Worm (Caenorhabditis elegans) whole organism, young adult: ENCODE data around the gene lron-13.

Experiments
- F52B5.7 ChIP-seq: sonication (generic microtip); optimal IDR thresholded peaks from 2 replicates; lab custom pipeline; 2016; ENCODE audit warnings: mild to moderate bottlenecking, missing genetic modification characterization, missing compliant biosample characterization
- T26A5.8 ChIP-seq: sonication (generic microtip); optimal IDR thresholded peaks from 2 replicates; lab custom pipeline; 2016; ENCODE audit warnings: missing genetic modification characterization, missing compliant biosample characterization
- ceh-40 ChIP-seq: fragments of 200-800 bp; sonication (Bioruptor generic); IDR thresholded peaks from 2 replicates; pipeline ENCODE4 v1.3.6; 2022; ENCODE audit warnings: missing genetic modification characterization, missing compliant biosample characterization
- dpff-1 ChIP-seq: sonication (generic microtip); optimal IDR thresholded peaks from 2 replicates; lab custom pipeline; 2017; ENCODE audit warnings: mild to moderate bottlenecking, missing genetic modification characterization, missing compliant biosample characterization
- dpl-1 ChIP-seq: fragments of 150-350 bp; optimal IDR thresholded peaks from 2 replicates; lab custom pipeline; 2014; ENCODE audit warnings: missing biosample characterization, missing genetic modification reagents, missing genetic modification characterization
- hmg-20 ChIP-seq: fragments of 200-800 bp; sonication (Bioruptor generic); IDR thresholded peaks from 2 replicates; pipeline ENCODE4 v1.3.6; 2022; ENCODE audit warnings: missing genetic modification reagents, missing genetic modification characterization, missing compliant biosample characterization
- lin-35 ChIP-seq, 3 experiments: fragments of 150-350 bp in 2 of 3; sonication (generic microtip) in 1 of 3; optimal IDR thresholded peaks; 2 replicates each; lab custom pipeline; 2014 to 2018; ENCODE audit warnings: missing biosample characterization in 3 of 3, missing genetic modification characterization in 3 of 3, missing genetic modification reagents in 3 of 3
- mxl-1 ChIP-seq: sonication (generic microtip); optimal IDR thresholded peaks from 2 replicates; lab custom pipeline; 2016; ENCODE audit warnings: missing genetic modification characterization, missing compliant biosample characterization
- ztf-22 ChIP-seq: fragments of 200-800 bp; sonication (Bioruptor generic); optimal IDR thresholded peaks from 2 replicates; lab custom pipeline; 2018; ENCODE audit warnings: mild to moderate bottlenecking, missing genetic modification characterization, moderate library complexity, missing compliant biosample characterization

DNA sequence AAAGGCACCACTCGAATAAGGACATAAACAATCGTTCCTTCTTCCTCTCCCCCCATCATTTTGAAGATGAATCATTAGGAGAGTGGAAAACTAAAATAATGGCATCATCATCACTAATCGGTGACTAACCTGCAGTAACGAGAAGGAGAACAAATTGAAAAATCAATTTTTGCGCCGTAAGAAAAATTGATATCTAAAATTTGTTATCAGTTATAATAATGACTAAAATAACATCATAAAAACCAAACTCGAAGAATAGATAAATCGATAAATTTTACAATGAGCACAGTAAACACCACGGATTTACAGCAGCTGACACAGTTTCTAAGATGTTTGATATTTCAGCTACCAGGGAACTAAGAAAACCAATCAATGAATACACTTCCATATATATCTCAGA lies 1.0 kb upstream of the lron-13 start:
- TF ChIP-seq mxl-1 (tag; lab: Kevin White, UChicago) (no peak), dpl-1 (GFP tag; lab: Kevin White, UChicago) (no peak), hmg-20 (GFP tag; lab: Robert Waterston, UW) (no peak), T26A5.8 (tag; lab: Kevin White, UChicago) (no peak), ztf-22 (no peak), ceh-40 (GFP tag; lab: Robert Waterston, UW) (no peak), F52B5.7 (tag; lab: Kevin White, UChicago) (no peak), lin-35 (GFP tag; optimal IDR thresholded peaks at IDR 0.05; lab: Kevin White, UChicago) (no peak), dpff-1 (tag; lab: Kevin White, UChicago) (no peak)
